Worm (Caenorhabditis elegans): ENCODE results near the gene mrpl-30.
A peak's percentile ranks its signal among the peaks of the same experiment; 100 is the strongest.

Gene mrpl-30

DNA sequence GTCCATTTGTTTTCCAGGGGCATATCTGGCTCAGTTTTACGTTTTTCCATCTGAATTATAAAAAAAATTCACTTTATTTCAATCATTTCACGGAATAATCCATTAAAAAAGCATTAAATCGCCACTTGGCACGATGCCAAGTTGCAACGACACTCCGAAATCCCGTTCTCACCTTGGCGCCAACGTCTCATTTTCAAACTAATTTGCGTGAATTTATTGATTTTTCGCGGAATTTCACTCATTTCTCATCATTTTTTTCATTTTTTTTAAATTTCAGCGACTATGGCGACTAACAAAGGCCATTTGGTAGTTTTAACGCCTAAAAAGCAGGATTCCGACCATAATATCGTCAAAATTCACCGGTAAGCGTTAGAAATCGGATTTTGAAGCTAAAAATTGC lies 34.9 kb downstream of the mrpl-30 start, which contains the start of gene H14E04.2:
TSS of gene H14E04.2 (plus strand) at position 276 of the 400 bp plus-strand sequence.
- TF ChIP-seq ztf-11 (tag; optimal IDR thresholded peaks at IDR 0.05) (no peak), nhr-237 (tag; optimal IDR thresholded peaks at IDR 0.05) (no peak), crh-2 (tag; optimal IDR thresholded peaks at IDR 0.05) (peak; percentile 87), egl-27 (tag; optimal IDR thresholded peaks at IDR 0.05) (no peak), ztf-1 (GFP tag; conservative IDR thresholded peaks at IDR 0.05) (no peak), nhr-12 (tag; optimal IDR thresholded peaks at IDR 0.05) (no peak), mdl-1 (tag; optimal IDR thresholded peaks at IDR 0.05) (no peak), alr-1 (tag; optimal IDR thresholded peaks at IDR 0.05) (no peak), sma-3 (GFP tag; optimal IDR thresholded peaks at IDR 0.05) (peak; percentile 84), C34F6.9 (tag; optimal IDR thresholded peaks at IDR 0.05) (peak; percentile 86), R02D3.7 (tag; optimal IDR thresholded peaks at IDR 0.05) (peak; percentile 25), nhr-77 (tag; optimal IDR thresholded peaks at IDR 0.05) (no peak), skn-1 (tag; optimal IDR thresholded peaks at IDR 0.05) (no peak), elt-3 (tag; optimal IDR thresholded peaks at IDR 0.05) (no peak), ama-1 (optimal IDR thresholded peaks at IDR 0.05) (peak; percentile 13), F13H6.1 (tag; optimal IDR thresholded peaks at IDR 0.05) (peak; percentile 66), mbf-1 (tag; optimal IDR thresholded peaks at IDR 0.05) (no peak), nhr-6 (tag; optimal IDR thresholded peaks at IDR 0.05) (peak; percentile 56), nhr-10 (tag; optimal IDR thresholded peaks at IDR 0.05) (no peak), aly-2 (tag; optimal IDR thresholded peaks at IDR 0.05) (no peak), fos-1 (tag; optimal IDR thresholded peaks at IDR 0.05) (peak; percentile 46), nhr-11 (tag; optimal IDR thresholded peaks at IDR 0.05) (no peak), unc-62 (GFP tag; optimal IDR thresholded peaks at IDR 0.05) (no peak), nhr-129 (tag; optimal IDR thresholded peaks at IDR 0.05) (peak; percentile 72), ceh-82 (tag; optimal IDR thresholded peaks at IDR 0.05) (no peak), sma-9 (GFP tag; optimal IDR thresholded peaks at IDR 0.05) (no peak), sma-9 (tag; optimal IDR thresholded peaks at IDR 0.05) (no peak), sem-4 (tag; optimal IDR thresholded peaks at IDR 0.05) (peak; percentile 74), snpc-4 (tag; optimal IDR thresholded peaks at IDR 0.05) (peak; percentile 63), elt-1 (tag; optimal IDR thresholded peaks at IDR 0.05) (no peak), nhr-23 (tag; optimal IDR thresholded peaks at IDR 0.05) (no peak), zag-1 (tag; optimal IDR thresholded peaks at IDR 0.05) (peak; percentile 5), Y55F3AM.14 (GFP tag; optimal IDR thresholded peaks at IDR 0.05) (no peak), lin-39 (tag; optimal IDR thresholded peaks at IDR 0.05) (no peak), nhr-25 (tag; optimal IDR thresholded peaks at IDR 0.05) (peak; percentile 50), mab-5 (tag; optimal IDR thresholded peaks at IDR 0.05) (peak; percentile 34), dmd-4 (tag; optimal IDR thresholded peaks at IDR 0.05) (no peak), nhr-21 (tag; optimal IDR thresholded peaks at IDR 0.05) (peak; percentile 82), lin-13 (GFP tag; optimal IDR thresholded peaks at IDR 0.05) (peak; percentile 82), unc-55 (GFP tag; optimal IDR thresholded peaks at IDR 0.05) (peak; percentile 87), gmeb-1 (tag; optimal IDR thresholded peaks at IDR 0.05) (peak; percentile 93), ZK546.5 (tag; optimal IDR thresholded peaks at IDR 0.05) (no peak), ceh-16 (tag; optimal IDR thresholded peaks at IDR 0.05) (peak; percentile 74), ztf-4 (tag; optimal IDR thresholded peaks at IDR 0.05) (peak; percentile 17), lin-11 (tag; optimal IDR thresholded peaks at IDR 0.05) (peak; percentile 55), unc-39 (tag; optimal IDR thresholded peaks at IDR 0.05) (no peak), lsy-2 (tag; optimal IDR thresholded peaks at IDR 0.05) (peak; percentile 80 to 87), peb-1 (tag; optimal IDR thresholded peaks at IDR 0.05) (no peak), blmp-1 (tag; optimal IDR thresholded peaks at IDR 0.05; ENCODE audit: insufficient read depth) (peak; percentile 47)

All from whole organism, L2 larva.